Worm (Caenorhabditis elegans): ENCODE measurements around the gene clec-83.

- no peak for TF ChIP-seq nhr-90 (tag; optimal IDR thresholded peaks at IDR 0.05)
- TF ChIP-seq Y56A3A.18 (GFP tag; IDR thresholded peaks at IDR 0.05), result no peak
- no peak for TF ChIP-seq Y53F4B.3 (GFP tag; IDR thresholded peaks at IDR 0.05)
- TF ChIP-seq attf-5 (GFP tag; optimal IDR thresholded peaks at IDR 0.05), result no peak
- TF ChIP-seq cebp-1 (GFP tag; IDR thresholded peaks at IDR 0.05), result no peak
- no peak for TF ChIP-seq cebp-1 (tag; optimal IDR thresholded peaks at IDR 0.05)
- no peak for TF ChIP-seq unc-62 (GFP tag; optimal IDR thresholded peaks at IDR 0.05)
- no peak for TF ChIP-seq ama-1 (optimal IDR thresholded peaks at IDR 0.05)
- no peak for TF ChIP-seq ama-1 (GFP tag; optimal IDR thresholded peaks at IDR 0.05)
- TF ChIP-seq chd-7 (tag; optimal IDR thresholded peaks at IDR 0.05), result no peak
- TF ChIP-seq hrde-1 (tag; optimal IDR thresholded peaks at IDR 0.05; ENCODE audit: borderline replicate concordance), result no peak
- TF ChIP-seq ekl-4 (GFP tag; IDR thresholded peaks at IDR 0.05), result no peak
Measured at ce11 chrIV:2849269-2849668, 8.0 kb upstream of the clec-83 start.
